ENCODE assay signal across 1 fruit fly cellular context in genomic region chr3R:12408160-12408559, dm6.
A peak's percentile ranks its signal among the peaks of the same experiment; 100 is the strongest.
TF ChIP-seq lines count a peak whose summit lies in the region.

Gene CG5196, plus strand, starts transcription at chr3R:12408316.

TF ChIP-seq in whole organism, embryonic, 481 proteins besides CTCF, POLR2A, EP300 and RAD21 (continued from another document):
- TF ChIP-seq Opbp (GFP tag; IDR thresholded peaks at IDR 0.05; lab: Robert Waterston, UW; ENCODE audit: partially characterized antibody) (peak; percentile 72), CG4404 (GFP tag; IDR thresholded peaks at IDR 0.05; lab: Robert Waterston, UW) (no peak), CG9797 (GFP tag; optimal IDR thresholded peaks at IDR 0.05; lab: Kevin White, UChicago) (peak; percentile 88), Poxn (GFP tag; IDR thresholded peaks at IDR 0.05; lab: Robert Waterston, UW) (no peak), Dad (GFP tag; optimal IDR thresholded peaks at IDR 0.05; lab: Kevin White, UChicago) (no peak), CG10462 (GFP tag; optimal IDR thresholded peaks at IDR 0.05; lab: Kevin White, UChicago) (no peak), crc (GFP tag; optimal IDR thresholded peaks at IDR 0.05; lab: Kevin White, UChicago) (no peak), CG1603 (tag; optimal IDR thresholded peaks at IDR 0.05; lab: Kevin White, UChicago) (peak; percentile 76), CG13296 (GFP tag; optimal IDR thresholded peaks at IDR 0.05; lab: Kevin White, UChicago) (no peak), CG4617 (GFP tag; optimal IDR thresholded peaks at IDR 0.05; lab: Kevin White, UChicago; ENCODE audit: borderline replicate concordance) (peak; percentile 55), CG9876 (GFP tag; optimal IDR thresholded peaks at IDR 0.05; lab: Kevin White, UChicago) (no peak), tap (tag; optimal IDR thresholded peaks at IDR 0.05; lab: Kevin White, UChicago) (no peak), run (tag; optimal IDR thresholded peaks at IDR 0.05; lab: Kevin White, UChicago) (no peak), Sox100B (GFP tag; optimal IDR thresholded peaks at IDR 0.05; lab: Kevin White, UChicago) (no peak), CG6689 (GFP tag; IDR thresholded peaks at IDR 0.05; lab: Robert Waterston, UW) (no peak), chinmo (GFP tag; IDR thresholded peaks at IDR 0.05; lab: Robert Waterston, UW; ENCODE audit: partially characterized antibody) (peak; percentile 67; the same call in 1 of the 4 replicates), chm (GFP tag; IDR thresholded peaks at IDR 0.05; lab: Robert Waterston, UW) (peak; percentile 43; the same call in 1 of the 2 replicates), Hand (GFP tag; optimal IDR thresholded peaks at IDR 0.05; lab: Kevin White, UChicago) (no peak), CG31388 (GFP tag; optimal IDR thresholded peaks at IDR 0.05; lab: Kevin White, UChicago) (no peak), ham (GFP tag; IDR thresholded peaks at IDR 0.05; lab: Robert Waterston, UW) (no peak), fu2 (GFP tag; optimal IDR thresholded peaks at IDR 0.05; lab: Kevin White, UChicago) (no peak), lov (optimal IDR thresholded peaks at IDR 0.05; lab: Kevin White, UChicago) (no peak), lov (GFP tag; IDR thresholded peaks at IDR 0.05; lab: Robert Waterston, UW) (0 out of 3 replicates have a peak, but pooled peaks have one; percentile 16), Blimp-1 (GFP tag; optimal IDR thresholded peaks at IDR 0.05; lab: Kevin White, UChicago) (no peak), sens-2 (GFP tag; IDR thresholded peaks at IDR 0.05; lab: Robert Waterston, UW) (no peak), psq (GFP tag; optimal IDR thresholded peaks at IDR 0.05; lab: Kevin White, UChicago) (no peak), wdn (GFP tag; IDR thresholded peaks at IDR 0.05; lab: Robert Waterston, UW) (no peak), CG9215 (GFP tag; IDR thresholded peaks at IDR 0.05; lab: Robert Waterston, UW) (no peak), pita (GFP tag; optimal IDR thresholded peaks at IDR 0.05; lab: Kevin White, UChicago) (no peak), CG7928 (GFP tag; optimal IDR thresholded peaks at IDR 0.05; lab: Kevin White, UChicago) (peak; percentile 7), Ssrp (tag; optimal IDR thresholded peaks at IDR 0.05; lab: Kevin White, UChicago) (no peak), Dref (GFP tag; IDR thresholded peaks at IDR 0.05; lab: Robert Waterston, UW) (peak; percentile 93), corto (GFP tag; optimal IDR thresholded peaks at IDR 0.05; lab: Kevin White, UChicago) (no peak), Hsf (GFP tag; optimal IDR thresholded peaks at IDR 0.05; lab: Kevin White, UChicago) (no peak), al (GFP tag; IDR thresholded peaks at IDR 0.05; lab: Robert Waterston, UW) (no peak), seq (GFP tag; IDR thresholded peaks at IDR 0.05; lab: Robert Waterston, UW) (no peak), h (optimal IDR thresholded peaks at IDR 0.05; lab: Kevin White, UChicago) (no peak), Max (GFP tag; optimal IDR thresholded peaks at IDR 0.05; lab: Kevin White, UChicago) (peak; percentile 4), Hmr (GFP tag; optimal IDR thresholded peaks at IDR 0.05; lab: Kevin White, UChicago) (peak; percentile 41), repo (GFP tag; optimal IDR thresholded peaks at IDR 0.05; lab: Kevin White, UChicago) (peak; percentile 9), MESR4 (GFP tag; optimal IDR thresholded peaks at IDR 0.05; lab: Kevin White, UChicago) (peak; percentile 85), CG2712 (tag; optimal IDR thresholded peaks at IDR 0.05; lab: Kevin White, UChicago) (peak; percentile 48), lab (GFP tag; optimal IDR thresholded peaks at IDR 0.05; lab: Kevin White, UChicago) (no peak), ranshi (GFP tag; IDR thresholded peaks at IDR 0.05; lab: Robert Waterston, UW) (no peak), Stat92E (GFP tag; optimal IDR thresholded peaks at IDR 0.05; lab: Kevin White, UChicago) (peak in 1 of 3 experiments; percentile 44), Nf-YB (GFP tag; optimal IDR thresholded peaks at IDR 0.05; lab: Kevin White, UChicago) (peak; percentile 29), CG4820 (GFP tag; optimal IDR thresholded peaks at IDR 0.05; lab: Kevin White, UChicago) (peak; percentile 17), CG10267 (tag; optimal IDR thresholded peaks at IDR 0.05; lab: Kevin White, UChicago) (peak; percentile 62), CG34224 (GFP tag; IDR thresholded peaks at IDR 0.05; lab: Robert Waterston, UW; ENCODE audit: partially characterized antibody) (peak; percentile 81), Xbp1 (GFP tag; optimal IDR thresholded peaks at IDR 0.05; lab: Kevin White, UChicago) (peak; percentile 12), CG7839 (tag; optimal IDR thresholded peaks at IDR 0.05; lab: Kevin White, UChicago) (no peak), row (GFP tag; IDR thresholded peaks at IDR 0.05; lab: Robert Waterston, UW) (peak; percentile 74), CG12236 (GFP tag; optimal IDR thresholded peaks at IDR 0.05; lab: Kevin White, UChicago) (no peak), bigmax (GFP tag; optimal IDR thresholded peaks at IDR 0.05; lab: Kevin White, UChicago) (peak; percentile 47), CG10543 (GFP tag; optimal IDR thresholded peaks at IDR 0.05; lab: Kevin White, UChicago) (no peak), phol (tag; optimal IDR thresholded peaks at IDR 0.05; lab: Kevin White, UChicago) (no peak), CG17186 (GFP tag; optimal IDR thresholded peaks at IDR 0.05; lab: Kevin White, UChicago) (peak; percentile 49), CG3726 (GFP tag; IDR thresholded peaks at IDR 0.05; lab: Robert Waterston, UW) (no peak; the same call in 2 of the 3 replicates), Mrtf (GFP tag; IDR thresholded peaks at IDR 0.05; lab: Robert Waterston, UW) (no peak), CG2678 (tag; optimal IDR thresholded peaks at IDR 0.05; lab: Kevin White, UChicago) (no peak), CG8388 (GFP tag; optimal IDR thresholded peaks at IDR 0.05; lab: Kevin White, UChicago) (no peak), CG11093 (GFP tag; IDR thresholded peaks at IDR 0.05; lab: Robert Waterston, UW) (no peak), CG12659 (GFP tag; optimal IDR thresholded peaks at IDR 0.05; lab: Kevin White, UChicago) (peak; percentile 78), Dll (GFP tag; IDR thresholded peaks at IDR 0.05; lab: Robert Waterston, UW; ENCODE audit: partially characterized antibody) (peak; percentile 64), CG11723 (GFP tag; optimal IDR thresholded peaks at IDR 0.05; lab: Kevin White, UChicago) (no peak), stwl (tag; optimal IDR thresholded peaks at IDR 0.05; lab: Kevin White, UChicago) (peak; percentile 94), sim (GFP tag; IDR thresholded peaks at IDR 0.05; lab: Robert Waterston, UW) (no peak), H15 (GFP tag; IDR thresholded peaks at IDR 0.05; lab: Robert Waterston, UW) (no peak), CG6654 (GFP tag; optimal IDR thresholded peaks at IDR 0.05; lab: Kevin White, UChicago) (peak; percentile 95), nmo (GFP tag; optimal IDR thresholded peaks at IDR 0.05; lab: Kevin White, UChicago) (peak; percentile 31), zen2 (GFP tag; IDR thresholded peaks at IDR 0.05; lab: Robert Waterston, UW; ENCODE audit: partially characterized antibody) (peak; percentile 74), exex (tag; optimal IDR thresholded peaks at IDR 0.05; lab: Kevin White, UChicago) (peak; percentile 64), Antp (GFP tag; optimal IDR thresholded peaks at IDR 0.05; lab: Kevin White, UChicago) (no peak), fru (optimal IDR thresholded peaks at IDR 0.05; lab: Kevin White, UChicago) (no peak), CG11085 (GFP tag; IDR thresholded peaks at IDR 0.05; lab: Robert Waterston, UW) (no peak), gcm2 (GFP tag; optimal IDR thresholded peaks at IDR 0.05; lab: Kevin White, UChicago) (no peak), CG15479 (GFP tag; optimal IDR thresholded peaks at IDR 0.05; lab: Kevin White, UChicago) (no peak), Chrac-16 (GFP tag; optimal IDR thresholded peaks at IDR 0.05; lab: Kevin White, UChicago) (no peak), pb (GFP tag; optimal IDR thresholded peaks at IDR 0.05; lab: Kevin White, UChicago) (peak; percentile 26), Dp (GFP tag; optimal IDR thresholded peaks at IDR 0.05; lab: Kevin White, UChicago) (peak; percentile 80)
